Worm (Caenorhabditis elegans) whole organism, L1 larva: Measurements from ENCODE around the gene lov-1.

Experiments used
- alr-1 ChIP-seq: fragments of 200-800 bp; sonication (Bioruptor generic); optimal IDR thresholded peaks from 2 replicates; lab custom pipeline; 2018; ENCODE audit warnings: borderline replicate concordance, mild to moderate bottlenecking, missing genetic modification characterization, missing compliant biosample characterization
- ceh-63 ChIP-seq: fragments of 200-800 bp; sonication (Bioruptor generic); optimal IDR thresholded peaks from 2 replicates; lab custom pipeline; 2018; ENCODE audit warnings: mild to moderate bottlenecking, missing genetic modification characterization, missing compliant biosample characterization
- mab-9 ChIP-seq: fragments of 200-800 bp; sonication (Bioruptor generic); IDR thresholded peaks from 2 replicates; pipeline ENCODE4 v1.3.6; 2022; ENCODE audit warnings: missing genetic modification reagents, missing genetic modification characterization, missing compliant biosample characterization
- nhr-11 ChIP-seq: fragments of 150-350 bp; optimal IDR thresholded peaks from 2 replicates; lab custom pipeline; 2014; ENCODE audit warnings: missing biosample characterization, missing genetic modification characterization

- TF ChIP-seq ceh-63 = no peak
- no peak for TF ChIP-seq nhr-11 (tag; lab: Kevin White, UChicago)
- TF ChIP-seq mab-9 (GFP tag; lab: Robert Waterston, UW) = no peak
- no peak for TF ChIP-seq alr-1 (tag; lab: Kevin White, UChicago)
Measured at ce11 chrII:10075794-10076193, 45.8 kb downstream of the lov-1 start.
